Fruit fly (Drosophila melanogaster) S2 (cell line): ENCODE measurements around the gene mad2.
A peak's percentile ranks its signal among the peaks of the same experiment; 100 is the strongest.

ENCODE experiments used
- CG8478 ChIP-seq: fragments of >200 bp; optimal IDR thresholded peaks from 2 replicates; lab custom pipeline; 2018
- CTCF ChIP-seq, 2 experiments: fragments of >200 bp; optimal IDR thresholded peaks; 2 replicates each; lab custom pipeline; 2018

dm6 chr3L:5813016-5813415 lies at the start of gene mad2:
- no peak for TF ChIP-seq CG8478 (lab: Kevin White, UChicago)
- TF ChIP-seq CTCF (optimal IDR thresholded peaks at IDR 0.05; lab: Kevin White, UChicago): peak; percentile 42 to 64
